Fruit fly (Drosophila melanogaster): ENCODE results near the gene CG9747.

dm6 chr3R:30237634-30238033 lies 46.6 kb upstream of the CG9747 start, which contains the start of gene CG43448:
- no peak for TF ChIP-seq Dll (optimal IDR thresholded peaks at IDR 0.05)
- no peak for TF ChIP-seq pan (optimal IDR thresholded peaks at IDR 0.05)

Measured in whole organism.